Worm (Caenorhabditis elegans) whole organism, young adult: ENCODE results near the gene C53B7.6.

Source experiments
- B0035.1 ChIP-seq: sonication (generic microtip); optimal IDR thresholded peaks from 2 replicates; lab custom pipeline; 2016; ENCODE audit warnings: missing genetic modification characterization, mild to moderate bottlenecking, missing compliant biosample characterization, missing genotype, missing genetic modification reagents
- B0336.3 ChIP-seq: fragments of 200-800 bp; sonication (Bioruptor generic); IDR thresholded peaks from 2 replicates; pipeline ENCODE4 v1.3.6; 2022; ENCODE audit warnings: missing genetic modification characterization, missing compliant biosample characterization
- F37B4.10 ChIP-seq: fragments of 200-800 bp; sonication (Bioruptor generic); IDR thresholded peaks from 2 replicates; pipeline ENCODE4 v1.3.6; 2022; ENCODE audit warnings: missing genetic modification characterization, missing compliant biosample characterization
- F52B5.7 ChIP-seq: sonication (generic microtip); optimal IDR thresholded peaks from 2 replicates; lab custom pipeline; 2016; ENCODE audit warnings: mild to moderate bottlenecking, missing genetic modification characterization, missing compliant biosample characterization
- F57A8.1 ChIP-seq: fragments of 200-800 bp; sonication (Bioruptor generic); optimal IDR thresholded peaks from 2 replicates; lab custom pipeline; 2018; ENCODE audit warnings: mild to moderate bottlenecking, missing genetic modification characterization, moderate library complexity, missing compliant biosample characterization
- F57C9.4 ChIP-seq: sonication (generic microtip); optimal IDR thresholded peaks from 2 replicates; lab custom pipeline; 2017; ENCODE audit warnings: mild to moderate bottlenecking, missing genetic modification characterization, missing compliant biosample characterization
- T26A5.8 ChIP-seq: sonication (generic microtip); optimal IDR thresholded peaks from 2 replicates; lab custom pipeline; 2016; ENCODE audit warnings: missing genetic modification characterization, missing compliant biosample characterization
- Y53G8AR.9 ChIP-seq: fragments of 200-800 bp; sonication (Bioruptor generic); conservative IDR thresholded peaks from 2 replicates; pipeline ENCODE4 v1.3.6; 2022; ENCODE audit warnings: missing genetic modification reagents, missing genetic modification characterization, missing compliant biosample characterization
- Y67H2A.10 ChIP-seq: fragments of 200-800 bp; sonication (Bioruptor generic); conservative IDR thresholded peaks from 2 replicates; pipeline ENCODE4 v1.3.6; 2022; ENCODE audit warnings: missing genetic modification reagents, missing genetic modification characterization, missing compliant biosample characterization
- Y95B8A.8 ChIP-seq: fragments of 200-800 bp; sonication (Bioruptor generic); IDR thresholded peaks from 2 replicates; pipeline ENCODE4 v1.3.6; 2022; ENCODE audit warnings: missing genetic modification reagents, missing genetic modification characterization, missing compliant biosample characterization
- aptf-2 ChIP-seq: fragments of 200-800 bp; sonication (Bioruptor generic); conservative IDR thresholded peaks from 2 replicates; pipeline ENCODE4 v1.3.6; 2022; ENCODE audit warnings: missing genetic modification reagents, missing genetic modification characterization, missing compliant biosample characterization
- aptf-3 ChIP-seq: fragments of 200-800 bp; sonication (Bioruptor generic); IDR thresholded peaks from 2 replicates; pipeline ENCODE4 v1.3.6; 2022; ENCODE audit warnings: missing genetic modification characterization, missing compliant biosample characterization
- atf-7 ChIP-seq: sonication (generic microtip); optimal IDR thresholded peaks from 2 replicates; lab custom pipeline; 2017; ENCODE audit warnings: mild to moderate bottlenecking, missing genetic modification characterization, missing compliant biosample characterization
- attf-5 ChIP-seq: fragments of 200-800 bp; sonication (Bioruptor generic); optimal IDR thresholded peaks from 2 replicates; lab custom pipeline; 2018; ENCODE audit warnings: mild to moderate bottlenecking, missing genetic modification characterization, missing compliant biosample characterization
- attf-6 ChIP-seq: fragments of 200-800 bp; sonication (Bioruptor generic); IDR thresholded peaks from 2 replicates; pipeline ENCODE4 v1.3.6; 2022; ENCODE audit warnings: missing genetic modification reagents, missing genetic modification characterization, missing compliant biosample characterization
- bed-1 ChIP-seq: fragments of 200-800 bp; sonication (Bioruptor generic); IDR thresholded peaks from 2 replicates; pipeline ENCODE4 v1.3.6; 2022; ENCODE audit warnings: missing genetic modification reagents, missing genetic modification characterization, missing compliant biosample characterization
- bed-2 ChIP-seq: fragments of 200-800 bp; sonication (Bioruptor generic); IDR thresholded peaks from 2 replicates; pipeline ENCODE4 v1.3.6; 2022; ENCODE audit warnings: missing genetic modification reagents, missing genetic modification characterization, missing compliant biosample characterization
- cebp-1 ChIP-seq, 2 experiments: fragments of 200-800 bp in 1 of 2; sonication (Bioruptor generic) in 1 of 2; sonication (generic microtip) in 1 of 2; IDR thresholded peaks in 1 of 2; optimal IDR thresholded peaks in 1 of 2; 2 replicates each; pipeline versions ENCODE4 v1.3.6 to Lab custom; 2017 to 2022; ENCODE audit warnings: missing compliant biosample characterization in 2 of 2, missing genetic modification characterization in 2 of 2, mild to moderate bottlenecking in 1 of 2, missing genetic modification reagents in 1 of 2, moderate library complexity in 1 of 2
- ceh-100 ChIP-seq: fragments of 200-800 bp; sonication (Bioruptor generic); IDR thresholded peaks from 2 replicates; pipeline ENCODE4 v1.3.6; 2022; ENCODE audit warnings: missing genetic modification reagents, missing genetic modification characterization, missing compliant biosample characterization
- ceh-27 ChIP-seq: fragments of 200-800 bp; sonication (Bioruptor generic); optimal IDR thresholded peaks from 2 replicates; lab custom pipeline; 2018; ENCODE audit warnings: mild to moderate bottlenecking, missing genetic modification characterization, moderate library complexity, missing compliant biosample characterization
- ceh-58 ChIP-seq: fragments of 200-800 bp; sonication (Bioruptor generic); IDR thresholded peaks from 2 replicates; pipeline ENCODE4 v1.3.6; 2022; ENCODE audit warnings: missing genetic modification characterization, missing compliant biosample characterization
- chd-7 ChIP-seq: sonication (generic microtip); optimal IDR thresholded peaks from 2 replicates; lab custom pipeline; 2016; ENCODE audit warnings: mild to moderate bottlenecking, missing genetic modification characterization, moderate library complexity, missing compliant biosample characterization
- die-1 ChIP-seq: sonication (generic microtip); optimal IDR thresholded peaks from 2 replicates; lab custom pipeline; 2016; ENCODE audit warnings: missing genotype, mild to moderate bottlenecking, missing genetic modification characterization, missing compliant biosample characterization
- dpl-1 ChIP-seq: fragments of 150-350 bp; optimal IDR thresholded peaks from 2 replicates; lab custom pipeline; 2014; ENCODE audit warnings: missing biosample characterization, missing genetic modification reagents, missing genetic modification characterization
- egl-18 ChIP-seq: fragments of 200-800 bp; sonication (Bioruptor generic); IDR thresholded peaks from 2 replicates; pipeline ENCODE4 v1.3.6; 2022; ENCODE audit warnings: missing genetic modification reagents, missing genetic modification characterization, missing compliant biosample characterization
- egl-44 ChIP-seq: fragments of 200-800 bp; sonication (Bioruptor generic); IDR thresholded peaks from 2 replicates; pipeline ENCODE4 v1.3.6; 2022; ENCODE audit warnings: missing genetic modification reagents, missing genetic modification characterization, missing compliant biosample characterization
- ets-4 ChIP-seq: fragments of 200-800 bp; sonication (Bioruptor generic); optimal IDR thresholded peaks from 2 replicates; lab custom pipeline; 2018; ENCODE audit warnings: mild to moderate bottlenecking, missing genetic modification characterization, missing compliant biosample characterization
- fkh-3 ChIP-seq: sonication (generic microtip); optimal IDR thresholded peaks from 2 replicates; lab custom pipeline; 2016; ENCODE audit warnings: mild to moderate bottlenecking, missing genetic modification characterization, missing compliant biosample characterization
- him-1 ChIP-seq: sonication (generic microtip); optimal IDR thresholded peaks from 2 replicates; lab custom pipeline; 2016; ENCODE audit warnings: missing genotype, missing genetic modification reagents, missing genetic modification characterization, missing compliant biosample characterization
- hmg-20 ChIP-seq: fragments of 200-800 bp; sonication (Bioruptor generic); IDR thresholded peaks from 2 replicates; pipeline ENCODE4 v1.3.6; 2022; ENCODE audit warnings: missing genetic modification reagents, missing genetic modification characterization, missing compliant biosample characterization
- hrde-1 ChIP-seq: sonication (generic microtip); optimal IDR thresholded peaks from 2 replicates; lab custom pipeline; 2016; ENCODE audit warnings: missing genetic modification characterization, mild to moderate bottlenecking, missing compliant biosample characterization, moderate library complexity, missing genotype, missing genetic modification reagents, borderline replicate concordance
- lin-26 ChIP-seq: fragments of 200-800 bp; sonication (Bioruptor generic); IDR thresholded peaks from 2 replicates; pipeline ENCODE4 v1.3.6; 2022; ENCODE audit warnings: missing genetic modification reagents, missing genetic modification characterization, missing compliant biosample characterization
- lin-40 ChIP-seq: sonication (generic microtip); optimal IDR thresholded peaks from 2 replicates; lab custom pipeline; 2016; ENCODE audit warnings: missing genetic modification characterization, mild to moderate bottlenecking, missing compliant biosample characterization, missing genotype, missing genetic modification reagents
- madf-6 ChIP-seq: fragments of 200-800 bp; sonication (Bioruptor generic); IDR thresholded peaks from 2 replicates; pipeline ENCODE4 v1.3.6; 2022; ENCODE audit warnings: missing genetic modification reagents, missing genetic modification characterization, missing compliant biosample characterization
- madf-8 ChIP-seq: fragments of 200-800 bp; sonication (Bioruptor generic); conservative IDR thresholded peaks from 2 replicates; pipeline ENCODE4 v1.3.6; 2022; ENCODE audit warnings: missing genetic modification reagents, missing genetic modification characterization, missing compliant biosample characterization
- mxl-1 ChIP-seq: sonication (generic microtip); optimal IDR thresholded peaks from 2 replicates; lab custom pipeline; 2016; ENCODE audit warnings: missing genetic modification characterization, missing compliant biosample characterization
- nhr-27 ChIP-seq: fragments of 200-800 bp; sonication (Bioruptor generic); optimal IDR thresholded peaks from 2 replicates; lab custom pipeline; 2018; ENCODE audit warnings: mild to moderate bottlenecking, missing genetic modification characterization, moderate library complexity, missing compliant biosample characterization
- nhr-80 ChIP-seq: sonication (generic microtip); optimal IDR thresholded peaks from 2 replicates; lab custom pipeline; 2016; ENCODE audit warnings: missing genetic modification characterization, missing compliant biosample characterization
- pbrm-1 ChIP-seq: fragments of 200-800 bp; sonication (Bioruptor generic); IDR thresholded peaks from 2 replicates; pipeline ENCODE4 v1.3.6; 2022; ENCODE audit warnings: missing genetic modification reagents, missing genetic modification characterization, missing compliant biosample characterization
- rec-8 ChIP-seq, 2 experiments: sonication (generic microtip); optimal IDR thresholded peaks; 2 replicates each; lab custom pipeline; 2016; ENCODE audit warnings: mild to moderate bottlenecking in 2 of 2, missing genetic modification characterization in 2 of 2, missing genetic modification reagents in 2 of 2, missing genotype in 2 of 2, missing biosample characterization in 1 of 2, missing compliant biosample characterization in 1 of 2, moderate library complexity in 1 of 2
- snpc-1.3 ChIP-seq: sonication (generic microtip); optimal IDR thresholded peaks from 2 replicates; lab custom pipeline; 2017; ENCODE audit warnings: missing genetic modification characterization, mild to moderate bottlenecking, missing compliant biosample characterization, antibody characterized with exemption, moderate library complexity, missing genotype, missing genetic modification reagents; ENCODE audit not compliant: insufficient read depth
- snpc-3.4 ChIP-seq: sonication (generic microtip); optimal IDR thresholded peaks from 2 replicates; lab custom pipeline; 2017; ENCODE audit warnings: missing genetic modification characterization, mild to moderate bottlenecking, missing compliant biosample characterization, antibody characterized with exemption, moderate library complexity, missing genotype, missing genetic modification reagents
- tbx-9 ChIP-seq: sonication (generic microtip); optimal IDR thresholded peaks from 2 replicates; lab custom pipeline; 2016; ENCODE audit warnings: borderline replicate concordance, missing genetic modification characterization, inconsistent platforms, missing compliant biosample characterization
- unc-130 ChIP-seq: sonication (generic microtip); optimal IDR thresholded peaks from 2 replicates; lab custom pipeline; 2016; ENCODE audit warnings: missing genetic modification reagents, missing genetic modification characterization, missing compliant biosample characterization
- ztf-26 ChIP-seq: sonication (generic microtip); optimal IDR thresholded peaks from 2 replicates; lab custom pipeline; 2017; ENCODE audit warnings: missing genetic modification characterization, missing compliant biosample characterization
- ztf-28 ChIP-seq: fragments of 200-800 bp; sonication (Bioruptor generic); IDR thresholded peaks from 2 replicates; pipeline ENCODE4 v1.3.6; 2022; ENCODE audit warnings: missing genetic modification reagents, missing genetic modification characterization, missing compliant biosample characterization
- ztf-3 ChIP-seq: fragments of 200-800 bp; sonication (Bioruptor generic); optimal IDR thresholded peaks from 2 replicates; lab custom pipeline; 2018; ENCODE audit warnings: mild to moderate bottlenecking, missing genetic modification characterization, missing compliant biosample characterization
- ztf-6 ChIP-seq: fragments of 200-800 bp; sonication (Bioruptor generic); IDR thresholded peaks from 2 replicates; pipeline ENCODE4 v1.3.6; 2022; ENCODE audit warnings: missing genetic modification reagents, missing genetic modification characterization, missing compliant biosample characterization

Gene C53B7.6

DNA sequence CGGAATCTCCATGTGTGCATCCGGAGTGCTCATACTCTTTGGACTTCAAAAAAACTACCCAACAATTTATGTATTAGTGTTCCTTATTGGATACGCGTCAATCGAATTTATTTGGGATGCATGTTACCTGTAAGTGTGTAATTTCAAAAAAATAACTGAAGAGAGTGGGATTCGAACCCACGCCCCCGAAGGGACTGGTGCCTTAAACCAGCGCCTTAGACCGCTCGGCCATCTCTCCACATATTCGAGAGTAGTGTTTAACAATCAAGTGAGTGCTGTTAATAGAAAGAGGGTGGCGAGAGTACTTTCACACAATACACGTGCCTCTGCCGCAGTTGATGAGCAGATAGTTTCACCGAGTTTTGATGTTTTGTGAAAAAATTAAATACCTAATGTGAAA is 34.4 kb upstream of the C53B7.6 start (continued):
- no peak for TF ChIP-seq F57A8.1 (GFP tag; lab: Kevin White, UChicago)
- TF ChIP-seq aptf-2 (GFP tag; lab: Robert Waterston, UW): no peak
- no peak for TF ChIP-seq ztf-26 (tag; lab: Kevin White, UChicago)
- peak; percentile 44 for TF ChIP-seq snpc-1.3 (tag; lab: Kevin White, UChicago)
- no peak for TF ChIP-seq B0336.3 (GFP tag; lab: Robert Waterston, UW)
- TF ChIP-seq egl-44: 0 out of 2 replicates have a peak, but pooled peaks have one; percentile 72
- no peak for TF ChIP-seq ceh-58 (GFP tag; lab: Robert Waterston, UW)
- TF ChIP-seq F37B4.10: no peak
- TF ChIP-seq ceh-100: peak; percentile 59
- no peak for TF ChIP-seq ets-4 (GFP tag; lab: Kevin White, UChicago)
- peak; percentile 72 for TF ChIP-seq fkh-3 (tag; lab: Kevin White, UChicago)
- TF ChIP-seq B0035.1 (tag; lab: Kevin White, UChicago): peak; percentile 4
- peak; percentile 34 for TF ChIP-seq T26A5.8 (tag; lab: Kevin White, UChicago)
- TF ChIP-seq F57C9.4 (tag; lab: Kevin White, UChicago): no peak
- TF ChIP-seq nhr-80 (tag; lab: Kevin White, UChicago): peak; percentile 36
- no peak for TF ChIP-seq egl-18 (GFP tag; lab: Robert Waterston, UW)
- TF ChIP-seq chd-7 (tag; lab: Kevin White, UChicago): peak; percentile 73
- no peak for TF ChIP-seq tbx-9 (tag; lab: Kevin White, UChicago)
- peak; percentile 56; the same call in 1 of the 2 replicates for TF ChIP-seq hmg-20 (GFP tag; lab: Robert Waterston, UW)
- no peak for TF ChIP-seq ztf-28
- no peak for TF ChIP-seq cebp-1 (GFP tag; IDR thresholded peaks at IDR 0.05; lab: Robert Waterston, UW)
- TF ChIP-seq cebp-1 (tag; optimal IDR thresholded peaks at IDR 0.05; lab: Kevin White, UChicago): no peak
- TF ChIP-seq die-1 (tag; lab: Kevin White, UChicago): peak; percentile 88
- no peak; the same call in 1 of the 2 replicates for TF ChIP-seq lin-26 (GFP tag; lab: Robert Waterston, UW)
- TF ChIP-seq Y67H2A.10 (GFP tag; lab: Robert Waterston, UW): no peak
- peak; percentile 88 for TF ChIP-seq him-1 (tag; lab: Kevin White, UChicago)
- no peak for TF ChIP-seq dpl-1 (GFP tag; lab: Kevin White, UChicago)
- TF ChIP-seq F52B5.7 (tag; lab: Kevin White, UChicago): peak; percentile 64
- peak; percentile 58 to 78 for TF ChIP-seq rec-8 (tag; optimal IDR thresholded peaks at IDR 0.05; lab: Kevin White, UChicago)
- TF ChIP-seq unc-130: peak; percentile 58
- TF ChIP-seq attf-5 (GFP tag; lab: Kevin White, UChicago): peak; percentile 55
- TF ChIP-seq lin-40 (tag; lab: Kevin White, UChicago): peak; percentile 68
- TF ChIP-seq snpc-3.4: peak; percentile 42
- no peak for TF ChIP-seq madf-6
- no peak for TF ChIP-seq atf-7 (tag; lab: Kevin White, UChicago)
- TF ChIP-seq ztf-6: peak; percentile 35; the same call in 1 of the 2 replicates
- TF ChIP-seq attf-6: 0 out of 2 replicates have a peak, but pooled peaks have one; percentile 56
- TF ChIP-seq pbrm-1 (GFP tag; lab: Robert Waterston, UW): peak; percentile 85
- peak; percentile 72 for TF ChIP-seq mxl-1 (tag; lab: Kevin White, UChicago)
- TF ChIP-seq Y53G8AR.9 (GFP tag; lab: Robert Waterston, UW): peak; percentile 47; the same call in 1 of the 2 replicates
- TF ChIP-seq ztf-3: peak; percentile 28
- TF ChIP-seq nhr-27 (tag; lab: Kevin White, UChicago): no peak
- TF ChIP-seq Y95B8A.8 (GFP tag; lab: Robert Waterston, UW): no peak
- TF ChIP-seq aptf-3 (GFP tag; lab: Robert Waterston, UW): 0 out of 2 replicates have a peak, but pooled peaks have one; percentile 49
- TF ChIP-seq ceh-27 (GFP tag; lab: Kevin White, UChicago): peak; percentile 19
- TF ChIP-seq bed-2 (GFP tag; lab: Robert Waterston, UW): no peak
- TF ChIP-seq hrde-1 (tag; lab: Kevin White, UChicago): peak; percentile 71
- TF ChIP-seq madf-8: no peak
- no peak for TF ChIP-seq bed-1 (GFP tag; lab: Robert Waterston, UW)
